Worm (Caenorhabditis elegans): ENCODE data around the gene col-135.

Gene col-135

ce11 chrIV:15131697-15132096 is at the start of gene col-135:
col-135 (minus strand) TSS chrIV:15131797.
- no peak for TF ChIP-seq nhr-28 (tag; optimal IDR thresholded peaks at IDR 0.05)
- no peak for TF ChIP-seq skn-1 (tag; optimal IDR thresholded peaks at IDR 0.05)
- TF ChIP-seq nhr-237 (tag; optimal IDR thresholded peaks at IDR 0.05), result no peak
- no peak for TF ChIP-seq nhr-77 (tag; optimal IDR thresholded peaks at IDR 0.05)
- no peak for TF ChIP-seq isw-1 (GFP tag; IDR thresholded peaks at IDR 0.05)
- no peak for TF ChIP-seq fos-1 (tag; optimal IDR thresholded peaks at IDR 0.05)
- no peak for TF ChIP-seq lsy-2 (tag; optimal IDR thresholded peaks at IDR 0.05)
- no peak for TF ChIP-seq irx-1 (tag; optimal IDR thresholded peaks at IDR 0.05)
- TF ChIP-seq elt-2 (tag; optimal IDR thresholded peaks at IDR 0.05), result no peak
- no peak for TF ChIP-seq unc-62 (GFP tag; optimal IDR thresholded peaks at IDR 0.05)
- TF ChIP-seq unc-98 (GFP tag; IDR thresholded peaks at IDR 0.05), result no peak
- TF ChIP-seq sox-4 (tag; optimal IDR thresholded peaks at IDR 0.05), result no peak
- no peak for TF ChIP-seq grh-1 (GFP tag; IDR thresholded peaks at IDR 0.05)
- no peak for TF ChIP-seq lin-39 (tag; optimal IDR thresholded peaks at IDR 0.05)
- TF ChIP-seq ets-5 (GFP tag; IDR thresholded peaks at IDR 0.05), result no peak
- TF ChIP-seq blmp-1 (tag; optimal IDR thresholded peaks at IDR 0.05), result no peak
- TF ChIP-seq lin-15B (tag; optimal IDR thresholded peaks at IDR 0.05), result no peak
- no peak for TF ChIP-seq snpc-4 (tag; optimal IDR thresholded peaks at IDR 0.05)
- no peak for TF ChIP-seq hpl-2 (GFP tag; optimal IDR thresholded peaks at IDR 0.05)

- TF ChIP-seq fkh-10 (GFP tag; optimal IDR thresholded peaks at IDR 0.05) (no peak), nhr-90 (tag; optimal IDR thresholded peaks at IDR 0.05; ENCODE audit: poor library complexity) (no peak), C34B4.2 (tag; optimal IDR thresholded peaks at IDR 0.05) (no peak), pqm-1 (tag; optimal IDR thresholded peaks at IDR 0.05) (no peak), nhr-85 (tag) (no peak), fkh-4 (tag; optimal IDR thresholded peaks at IDR 0.05; ENCODE audit: borderline replicate concordance) (no peak), mab-9 (GFP tag; IDR thresholded peaks at IDR 0.05) (no peak), sup-37 (GFP tag; optimal IDR thresholded peaks at IDR 0.05) (no peak), tbx-2 (tag; optimal IDR thresholded peaks at IDR 0.05) (no peak), C04F5.9 (tag; optimal IDR thresholded peaks at IDR 0.05) (no peak)
Measured at ce11 chrIV:15179615-15180014, 48.0 kb upstream of the col-135 start, which contains the start of gene srd-23. srd-23 (plus strand) TSS chrIV:15179915.

- TF ChIP-seq isw-1 (GFP tag; IDR thresholded peaks at IDR 0.05) (no peak), efl-1 (optimal IDR thresholded peaks at IDR 0.05) (no peak), efl-1 (GFP tag; optimal IDR thresholded peaks at IDR 0.05 in 1 of 2) (peak in 1 of 2 experiments; percentile 4)
Measured at ce11 chrIV:15175487-15176128, 44.0 kb upstream of the col-135 start, which contains the start of gene Y40H7A.4. Y40H7A.4 (minus strand) TSS chrIV:15175537.

ce11 chrIV:15168442-15168841 is 36.8 kb upstream of the col-135 start:
- TF ChIP-seq mep-1 (tag; optimal IDR thresholded peaks at IDR 0.05) (no peak), hlh-17 (GFP tag; optimal IDR thresholded peaks at IDR 0.05; ENCODE audit: borderline replicate concordance) (no peak), zip-4 (GFP tag; optimal IDR thresholded peaks at IDR 0.05) (no peak), nhr-12 (tag; optimal IDR thresholded peaks at IDR 0.05) (no peak), lin-14 (GFP tag; optimal IDR thresholded peaks at IDR 0.05) (no peak), nhr-47 (tag; optimal IDR thresholded peaks at IDR 0.05) (no peak), ama-1 (optimal IDR thresholded peaks at IDR 0.05) (no peak), nhr-11 (tag; optimal IDR thresholded peaks at IDR 0.05) (no peak), unc-86 (tag; optimal IDR thresholded peaks at IDR 0.05) (no peak)
